Worm (Caenorhabditis elegans) whole organism, early embryonic: Measurements from ENCODE around the gene Y75B12B.11.

Experiments used
- B0310.2 ChIP-seq: sonication (generic microtip); optimal IDR thresholded peaks from 2 replicates; lab custom pipeline; 2016; ENCODE audit warnings: mild to moderate bottlenecking, missing genetic modification characterization, missing compliant biosample characterization
- F13C5.2 ChIP-seq: sonication (generic microtip); optimal IDR thresholded peaks from 2 replicates; lab custom pipeline; 2017; ENCODE audit warnings: mild to moderate bottlenecking, missing genetic modification characterization, inconsistent platforms, missing compliant biosample characterization
- aly-1 ChIP-seq: sonication (generic microtip); optimal IDR thresholded peaks from 2 replicates; lab custom pipeline; 2016; ENCODE audit warnings: missing genetic modification characterization, missing compliant biosample characterization
- ama-1 ChIP-seq: fragments of 150-350 bp; optimal IDR thresholded peaks from 2 replicates; lab custom pipeline; 2014
- ceh-13 ChIP-seq: fragments of 200-800 bp; sonication (Bioruptor generic); optimal IDR thresholded peaks from 2 replicates; lab custom pipeline; 2018; ENCODE audit warnings: mild to moderate bottlenecking, missing genetic modification characterization, missing compliant biosample characterization
- ceh-36 ChIP-seq: sonication (generic microtip); optimal IDR thresholded peaks from 2 replicates; lab custom pipeline; 2016; ENCODE audit warnings: missing genetic modification characterization, inconsistent platforms, missing compliant biosample characterization
- ets-7 ChIP-seq: sonication (generic microtip); optimal IDR thresholded peaks from 2 replicates; lab custom pipeline; 2016; ENCODE audit warnings: missing genotype, missing genetic modification characterization, missing compliant biosample characterization
- flt-1 ChIP-seq: fragments of 200-800 bp; sonication (Bioruptor generic); IDR thresholded peaks from 2 replicates; pipeline ENCODE4 v1.3.6; 2022; ENCODE audit warnings: missing genetic modification characterization, missing compliant biosample characterization
- hmbx-1 ChIP-seq: sonication (generic microtip); optimal IDR thresholded peaks from 2 replicates; lab custom pipeline; 2016; ENCODE audit warnings: mild to moderate bottlenecking, missing genetic modification characterization, missing compliant biosample characterization
- hmg-4 ChIP-seq: fragments of 200-800 bp; sonication (Bioruptor generic); optimal IDR thresholded peaks from 2 replicates; lab custom pipeline; 2018; ENCODE audit warnings: mild to moderate bottlenecking, missing genetic modification characterization, missing compliant biosample characterization
- hnd-1 ChIP-seq: sonication (generic microtip); optimal IDR thresholded peaks from 2 replicates; lab custom pipeline; 2016; ENCODE audit warnings: missing genetic modification characterization, missing compliant biosample characterization
- pes-1 ChIP-seq: fragments of 200-800 bp; sonication (Bioruptor generic); IDR thresholded peaks from 2 replicates; pipeline ENCODE4 v1.3.6; 2022; ENCODE audit warnings: missing genetic modification reagents, missing genetic modification characterization, missing compliant biosample characterization
- scrt-1 ChIP-seq: fragments of 200-800 bp; sonication (Bioruptor generic); IDR thresholded peaks from 2 replicates; pipeline ENCODE4 v1.3.6; 2022; ENCODE audit warnings: missing genetic modification characterization, missing compliant biosample characterization
- sea-1 ChIP-seq: fragments of 200-800 bp; sonication (Bioruptor generic); conservative IDR thresholded peaks from 2 replicates; pipeline ENCODE4 v1.3.6; 2022; ENCODE audit warnings: missing genetic modification characterization, missing compliant biosample characterization
- tbx-11 ChIP-seq: fragments of 200-800 bp; sonication (Bioruptor generic); IDR thresholded peaks from 2 replicates; pipeline ENCODE4 v1.3.6; 2022; ENCODE audit warnings: missing genetic modification characterization, missing compliant biosample characterization
- tbx-37 ChIP-seq: fragments of 200-800 bp; sonication (Bioruptor generic); conservative IDR thresholded peaks from 2 replicates; pipeline ENCODE4 v1.3.6; 2022; ENCODE audit warnings: missing genetic modification reagents, missing genetic modification characterization, missing compliant biosample characterization
- tra-4 ChIP-seq: sonication (generic microtip); optimal IDR thresholded peaks from 2 replicates; lab custom pipeline; 2017; ENCODE audit warnings: missing genetic modification characterization, missing compliant biosample characterization

Y75B12B.11 gene

ce11 chrV:15190903-15191302 lies at the start of gene Y75B12B.11:
TSS of gene Y75B12B.11 (plus strand) at chrV:15191296.
- TF ChIP-seq flt-1 (GFP tag; lab: Robert Waterston, UW), result peak; percentile 91
- peak; percentile 89 for TF ChIP-seq ceh-13 (GFP tag; lab: Kevin White, UChicago)
- TF ChIP-seq hnd-1 (tag; lab: Kevin White, UChicago), result peak; percentile 76
- TF ChIP-seq tra-4 (tag; lab: Kevin White, UChicago), result peak; percentile 87
- TF ChIP-seq B0310.2 (tag; lab: Kevin White, UChicago), result peak; percentile 92
- TF ChIP-seq aly-1, result peak; percentile 96
- TF ChIP-seq F13C5.2, result peak; percentile 97
- peak; percentile 94 for TF ChIP-seq pes-1 (GFP tag; lab: Robert Waterston, UW)
- peak; percentile 80 for TF ChIP-seq tbx-37 (GFP tag; lab: Robert Waterston, UW)
- TF ChIP-seq sea-1 (GFP tag; lab: Robert Waterston, UW), result peak; percentile 94
- TF ChIP-seq tbx-11 (GFP tag; lab: Robert Waterston, UW), result peak; percentile 91
- TF ChIP-seq ceh-36 (tag; lab: Kevin White, UChicago), result peak; percentile 85
- TF ChIP-seq ets-7 (tag; lab: Kevin White, UChicago), result peak; percentile 88
- peak; percentile 97 for TF ChIP-seq hmg-4 (GFP tag; lab: Kevin White, UChicago)
- peak; percentile 48 for TF ChIP-seq ama-1 (lab: Kevin White, UChicago)
- peak; percentile 93 for TF ChIP-seq scrt-1
- TF ChIP-seq hmbx-1 (tag; lab: Kevin White, UChicago), result peak; percentile 67

ce11 chrV:15143285-15143684 lies 47.8 kb upstream of the Y75B12B.11 start, which contains the start of gene K08F9.1:
TSS of gene K08F9.1 (minus strand) at chrV:15143385.
- TF ChIP-seq F13C5.2, result no peak
- no peak for TF ChIP-seq hmg-4 (GFP tag; lab: Kevin White, UChicago)
- no peak for TF ChIP-seq flt-1 (GFP tag; lab: Robert Waterston, UW)
- TF ChIP-seq ama-1 (lab: Kevin White, UChicago), result no peak
- TF ChIP-seq ceh-13 (GFP tag; lab: Kevin White, UChicago), result no peak
- no peak for TF ChIP-seq ceh-36 (tag; lab: Kevin White, UChicago)
- TF ChIP-seq hmbx-1 (tag; lab: Kevin White, UChicago), result no peak
- no peak for TF ChIP-seq pes-1 (GFP tag; lab: Robert Waterston, UW)
- TF ChIP-seq sea-1 (GFP tag; lab: Robert Waterston, UW), result no peak
- TF ChIP-seq hnd-1 (tag; lab: Kevin White, UChicago), result no peak

ce11 chrV:15143798-15144197 lies 47.3 kb upstream of the Y75B12B.11 start, which contains the start of gene K08F9.4:
TSS of gene K08F9.4 (plus strand) at chrV:15144019.
- TF ChIP-seq tra-4 (tag; lab: Kevin White, UChicago) (no peak), ceh-13 (GFP tag; lab: Kevin White, UChicago) (no peak), scrt-1 (no peak), pes-1 (GFP tag; lab: Robert Waterston, UW) (no peak), hnd-1 (tag; lab: Kevin White, UChicago) (no peak), hmbx-1 (tag; lab: Kevin White, UChicago) (no peak), F13C5.2 (no peak), flt-1 (GFP tag; lab: Robert Waterston, UW) (no peak), ets-7 (tag; lab: Kevin White, UChicago) (no peak), ceh-36 (tag; lab: Kevin White, UChicago) (no peak), B0310.2 (tag; lab: Kevin White, UChicago) (no peak), tbx-37 (GFP tag; lab: Robert Waterston, UW) (no peak), sea-1 (GFP tag; lab: Robert Waterston, UW) (no peak), ama-1 (lab: Kevin White, UChicago) (no peak), hmg-4 (GFP tag; lab: Kevin White, UChicago) (no peak), tbx-11 (GFP tag; lab: Robert Waterston, UW) (no peak), aly-1 (no peak)

- TF ChIP-seq tbx-11 (GFP tag; lab: Robert Waterston, UW) (no peak), flt-1 (GFP tag; lab: Robert Waterston, UW) (no peak), hmg-4 (GFP tag; lab: Kevin White, UChicago) (no peak), aly-1 (no peak), tra-4 (tag; lab: Kevin White, UChicago) (no peak), B0310.2 (tag; lab: Kevin White, UChicago) (no peak), F13C5.2 (no peak), tbx-37 (GFP tag; lab: Robert Waterston, UW) (no peak), ets-7 (tag; lab: Kevin White, UChicago) (no peak), hmbx-1 (tag; lab: Kevin White, UChicago) (no peak), ama-1 (lab: Kevin White, UChicago) (no peak), ceh-13 (GFP tag; lab: Kevin White, UChicago) (no peak), pes-1 (GFP tag; lab: Robert Waterston, UW) (no peak), scrt-1 (no peak), hnd-1 (tag; lab: Kevin White, UChicago) (no peak), sea-1 (GFP tag; lab: Robert Waterston, UW) (no peak), ceh-36 (tag; lab: Kevin White, UChicago) (no peak)
These were observed 43.3 kb upstream of the Y75B12B.11 start, which contains the start of gene T09F5.20 for ce11 chrV:15147776-15148175. TSS of gene T09F5.20 (minus strand) at chrV:15147876.

ce11 chrV:15148800-15149199 lies 42.3 kb upstream of the Y75B12B.11 start, which contains the start of gene T09F5.1:
TSS of gene T09F5.1 (plus strand) at chrV:15149100.
- TF ChIP-seq ceh-36 (tag; lab: Kevin White, UChicago) (no peak), tbx-11 (GFP tag; lab: Robert Waterston, UW) (no peak), hmbx-1 (tag; lab: Kevin White, UChicago) (no peak), ceh-13 (GFP tag; lab: Kevin White, UChicago) (no peak), hmg-4 (GFP tag; lab: Kevin White, UChicago) (no peak), tbx-37 (GFP tag; lab: Robert Waterston, UW) (no peak), hnd-1 (tag; lab: Kevin White, UChicago) (no peak), F13C5.2 (no peak), B0310.2 (tag; lab: Kevin White, UChicago) (no peak), ets-7 (tag; lab: Kevin White, UChicago) (no peak), tra-4 (tag; lab: Kevin White, UChicago) (no peak), flt-1 (GFP tag; lab: Robert Waterston, UW) (no peak), ama-1 (lab: Kevin White, UChicago) (no peak), aly-1 (no peak), pes-1 (GFP tag; lab: Robert Waterston, UW) (no peak), scrt-1 (no peak), sea-1 (GFP tag; lab: Robert Waterston, UW) (no peak)

ce11 chrV:15150176-15150575 lies 40.9 kb upstream of the Y75B12B.11 start:
- TF ChIP-seq ceh-36 (tag; lab: Kevin White, UChicago), result no peak
- TF ChIP-seq sea-1 (GFP tag; lab: Robert Waterston, UW), result no peak
- no peak for TF ChIP-seq tbx-37 (GFP tag; lab: Robert Waterston, UW)
- no peak for TF ChIP-seq hnd-1 (tag; lab: Kevin White, UChicago)
- TF ChIP-seq hmbx-1 (tag; lab: Kevin White, UChicago), result no peak
